Worm (Caenorhabditis elegans): ENCODE results near the gene T13F2.4.

DNA sequence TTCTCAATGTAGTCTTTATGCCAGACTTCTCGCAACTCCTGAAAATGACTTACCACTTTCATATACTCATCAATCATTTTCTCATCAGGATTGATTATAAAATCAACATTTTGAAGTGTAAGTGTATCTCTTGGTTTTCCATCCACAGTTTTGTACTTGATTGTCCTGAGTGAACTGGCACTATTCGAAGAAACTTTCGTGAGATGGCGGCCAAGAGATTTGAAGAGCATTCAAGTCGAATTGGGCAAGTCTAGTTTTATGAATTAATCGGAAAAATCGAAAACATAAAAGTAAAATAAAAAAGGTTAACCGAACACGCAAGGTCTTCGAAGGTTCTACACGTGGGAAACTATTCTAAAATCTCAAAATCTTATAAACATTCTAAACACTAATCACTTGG is 46.7 kb upstream of the T13F2.4 start, which contains the start of gene C28D4.7:
- TF ChIP-seq nhr-11 (tag; optimal IDR thresholded peaks at IDR 0.05) (no peak), Y55F3AM.14 (GFP tag; optimal IDR thresholded peaks at IDR 0.05) (no peak), snpc-4 (tag; optimal IDR thresholded peaks at IDR 0.05) (no peak), unc-62 (GFP tag; optimal IDR thresholded peaks at IDR 0.05) (no peak), nhr-237 (tag; optimal IDR thresholded peaks at IDR 0.05) (no peak), blmp-1 (tag; optimal IDR thresholded peaks at IDR 0.05; ENCODE audit: insufficient read depth) (no peak), R02D3.7 (tag; optimal IDR thresholded peaks at IDR 0.05) (no peak), ama-1 (optimal IDR thresholded peaks at IDR 0.05) (no peak), sem-4 (tag; optimal IDR thresholded peaks at IDR 0.05) (no peak)
